Worm (Caenorhabditis elegans) whole organism, L4/young adult: ENCODE data around the gene srh-270.

ENCODE experiments used
- W03F9.2 ChIP-seq: fragments of 150-350 bp; optimal IDR thresholded peaks from 2 replicates; lab custom pipeline; 2014; ENCODE audit warnings: missing biosample characterization, missing genetic modification characterization
- dao-5 ChIP-seq: sonication (generic microtip); optimal IDR thresholded peaks from 2 replicates; lab custom pipeline; 2016; ENCODE audit warnings: missing genotype, missing genetic modification characterization, moderate library complexity, missing compliant biosample characterization
- him-1 ChIP-seq: sonication (generic microtip); optimal IDR thresholded peaks from 2 replicates; lab custom pipeline; 2016; ENCODE audit warnings: missing genotype, missing genetic modification reagents, missing genetic modification characterization, missing compliant biosample characterization

Gene srh-270

DNA sequence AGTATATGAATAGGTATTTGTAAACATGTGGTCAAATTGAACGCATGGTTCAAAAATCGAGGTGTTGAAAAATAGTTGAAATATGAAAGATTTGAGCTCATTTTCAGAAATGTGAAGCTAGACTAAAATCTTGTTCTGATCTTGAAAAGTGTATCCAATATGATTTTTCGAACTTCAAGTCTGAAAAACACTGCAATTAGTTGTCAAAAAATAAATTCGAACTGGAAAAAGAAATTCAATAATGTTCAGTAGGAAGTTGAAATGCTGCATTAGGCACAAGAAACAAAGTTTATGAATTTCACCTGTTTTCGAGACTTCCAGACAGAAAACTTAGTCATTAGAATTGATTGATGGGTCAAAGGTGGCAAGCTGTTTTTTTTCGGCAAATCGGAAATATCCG is at the start of gene srh-270:
Gene srh-270, minus strand, starts transcription at position 101 of the 400 bp plus-strand sequence.
- TF ChIP-seq dao-5 = no peak
- TF ChIP-seq him-1 (tag; lab: Kevin White, UChicago) = no peak
- no peak for TF ChIP-seq W03F9.2 (tag; lab: Kevin White, UChicago)

DNA sequence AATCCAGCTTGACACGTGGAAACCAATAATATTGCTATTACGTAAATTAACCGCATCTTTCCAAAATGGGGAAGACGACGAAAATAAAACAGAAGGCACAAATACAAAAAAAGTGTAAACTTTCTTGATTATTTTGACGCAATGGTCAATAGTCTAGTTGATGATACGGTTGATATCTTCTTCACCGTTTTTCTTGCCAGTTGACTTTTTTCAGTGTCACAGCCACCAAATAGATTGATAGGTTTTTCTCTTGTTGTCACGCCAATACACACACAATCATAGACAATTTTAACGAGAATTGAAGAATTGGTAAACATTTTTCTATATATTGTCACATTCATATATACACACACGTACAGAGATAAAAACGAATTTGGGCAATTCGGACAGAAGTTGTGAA is 48.1 kb upstream of the srh-270 start, which contains the start of gene zmp-3:
Gene zmp-3, minus strand, starts transcription at position 101 of the 400 bp plus-strand sequence.
- TF ChIP-seq W03F9.2 (tag; lab: Kevin White, UChicago) = no peak
- TF ChIP-seq dao-5 = no peak
- no peak for TF ChIP-seq him-1 (tag; lab: Kevin White, UChicago)

DNA sequence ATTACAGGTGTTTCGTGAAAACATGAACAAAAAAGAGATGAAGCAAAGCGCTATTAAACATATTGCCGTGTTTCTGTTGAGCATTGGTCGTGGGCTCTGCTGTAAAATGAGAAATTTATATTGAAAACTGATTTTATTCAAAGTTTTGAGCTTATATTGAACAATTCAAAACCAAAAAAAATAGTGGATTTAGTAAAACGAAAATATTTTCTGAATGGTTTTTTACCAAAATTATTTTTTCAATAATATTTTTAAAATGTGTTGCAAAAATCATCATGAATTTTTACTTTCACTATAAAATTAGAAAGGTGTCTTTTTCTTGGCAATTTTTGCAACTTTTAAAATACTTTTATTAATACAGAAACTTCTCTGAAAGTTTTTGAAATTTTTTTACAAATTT is 41.8 kb upstream of the srh-270 start, which contains the start of gene C31B8.7:
Gene C31B8.7, minus strand, starts transcription at position 101 of the 400 bp plus-strand sequence.
- TF ChIP-seq dao-5 = no peak
- no peak for TF ChIP-seq W03F9.2 (tag; lab: Kevin White, UChicago)
- no peak for TF ChIP-seq him-1 (tag; lab: Kevin White, UChicago)

- TF ChIP-seq him-1 (tag; lab: Kevin White, UChicago) (no peak), dao-5 (no peak), W03F9.2 (tag; lab: Kevin White, UChicago) (no peak)
Measured at ce11 chrV:2899867-2900266, 38.5 kb upstream of the srh-270 start, which contains the start of gene str-46. str-46 (minus strand) TSS chrV:2899967.

ce11 chrV:2896198-2896660 is 34.8 kb upstream of the srh-270 start, which contains the start of gene pals-32:
pals-32 (plus strand) TSS chrV:2896610.
- TF ChIP-seq him-1 (tag; lab: Kevin White, UChicago) = no peak
- TF ChIP-seq W03F9.2 (tag; lab: Kevin White, UChicago) = peak; percentile 29

- TF ChIP-seq dao-5 = no peak
- no peak for TF ChIP-seq him-1 (tag; lab: Kevin White, UChicago)
- no peak for TF ChIP-seq W03F9.2 (tag; lab: Kevin White, UChicago)
Measured at ce11 chrV:2892976-2893375, 31.6 kb upstream of the srh-270 start, which contains the start of gene srh-127. srh-127 (plus strand) TSS chrV:2893276.

ce11 chrV:2891927-2892326 is 30.5 kb upstream of the srh-270 start, which contains the start of gene F37B4.15:
F37B4.15 (plus strand) TSS chrV:2892227.
- TF ChIP-seq W03F9.2 (tag; lab: Kevin White, UChicago) (no peak), him-1 (tag; lab: Kevin White, UChicago) (no peak), dao-5 (no peak)

- TF ChIP-seq dao-5 = no peak
- no peak for TF ChIP-seq him-1 (tag; lab: Kevin White, UChicago)
- TF ChIP-seq W03F9.2 (tag; lab: Kevin White, UChicago) = no peak
Measured at ce11 chrV:2888681-2889080, 27.3 kb upstream of the srh-270 start, which contains the start of gene srw-4. srw-4 (minus strand) TSS chrV:2888781.

- TF ChIP-seq him-1 (tag; lab: Kevin White, UChicago) (no peak), dao-5 (no peak), W03F9.2 (tag; lab: Kevin White, UChicago) (no peak)
Measured at ce11 chrV:2888265-2888664, 26.9 kb upstream of the srh-270 start.

- TF ChIP-seq him-1 (tag; lab: Kevin White, UChicago) (no peak), W03F9.2 (tag; lab: Kevin White, UChicago) (no peak), dao-5 (no peak)
Measured at ce11 chrV:2884411-2884810, 23.0 kb upstream of the srh-270 start, which contains the start of gene sre-24. sre-24 (plus strand) TSS chrV:2884711.

ce11 chrV:2883097-2883496 is 21.7 kb upstream of the srh-270 start:
- TF ChIP-seq dao-5 (no peak), W03F9.2 (tag; lab: Kevin White, UChicago) (no peak), him-1 (tag; lab: Kevin White, UChicago) (no peak)

DNA sequence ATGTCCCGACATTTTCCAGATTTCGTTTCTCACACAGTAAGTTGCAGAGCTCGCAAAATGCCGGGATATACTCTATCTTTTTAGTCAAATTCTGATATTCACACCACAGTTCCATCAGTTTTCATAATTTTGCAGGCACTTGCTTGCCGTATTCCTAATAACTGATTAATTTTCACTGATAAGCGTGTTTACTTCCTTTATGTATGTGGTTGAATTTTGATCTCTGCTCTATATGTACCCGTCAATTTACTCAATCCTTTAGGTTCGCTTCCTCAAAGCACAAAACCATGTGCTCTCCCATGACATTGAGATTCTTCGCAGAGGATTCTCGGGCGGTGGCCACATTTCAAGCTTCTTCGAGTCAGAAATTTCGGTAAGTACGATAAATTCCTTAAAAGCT is 20.2 kb upstream of the srh-270 start:
- no peak for TF ChIP-seq dao-5
- TF ChIP-seq W03F9.2 (tag; lab: Kevin White, UChicago) = no peak
- TF ChIP-seq him-1 (tag; lab: Kevin White, UChicago) = no peak

ce11 chrV:2881016-2881415 is 19.6 kb upstream of the srh-270 start, which contains the start of gene ifc-1:
ifc-1 (plus strand) TSS chrV:2881393.
- no peak for TF ChIP-seq W03F9.2 (tag; lab: Kevin White, UChicago)
- no peak for TF ChIP-seq him-1 (tag; lab: Kevin White, UChicago)
- no peak for TF ChIP-seq dao-5

DNA sequence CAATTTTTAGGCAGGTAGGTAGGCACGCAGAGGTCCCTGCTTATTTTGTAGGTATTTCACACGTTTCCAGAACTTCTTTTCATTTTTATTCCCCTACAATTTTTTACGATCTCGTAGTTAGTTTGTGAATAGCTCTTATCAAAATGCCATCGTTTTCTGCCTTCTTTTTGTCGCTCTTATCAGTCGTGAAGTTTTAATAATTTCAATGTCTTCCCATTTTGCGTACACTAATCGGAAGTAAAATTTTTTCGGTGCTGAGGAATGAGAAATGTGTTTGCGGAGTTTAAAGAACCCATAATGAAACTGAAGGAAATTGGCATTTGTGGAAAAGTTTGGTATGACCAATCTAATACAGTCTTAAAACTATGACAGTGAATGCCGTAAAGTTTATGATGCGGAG is 19.0 kb upstream of the srh-270 start:
- TF ChIP-seq W03F9.2 (tag; lab: Kevin White, UChicago) = no peak
- no peak for TF ChIP-seq dao-5
- TF ChIP-seq him-1 (tag; lab: Kevin White, UChicago) = no peak

DNA sequence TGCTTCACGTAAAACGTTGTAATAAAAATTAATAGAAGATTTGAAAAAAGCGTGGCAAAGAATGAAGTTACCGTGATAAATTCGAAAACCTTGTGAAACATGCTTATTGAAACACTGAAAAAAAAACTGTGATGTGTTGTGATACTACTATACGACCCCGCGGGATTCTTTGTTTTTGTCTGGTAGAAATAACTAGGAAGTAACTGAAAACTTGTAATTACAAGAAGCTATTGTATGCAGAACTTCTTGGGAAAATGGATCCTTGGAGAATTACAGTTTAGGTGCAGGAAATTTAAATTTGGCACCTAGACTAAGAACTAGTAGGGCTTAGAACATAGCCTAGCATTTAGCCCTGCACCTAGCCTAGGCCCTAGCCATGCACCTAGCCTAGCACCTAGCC is 18.4 kb upstream of the srh-270 start, which contains the start of gene str-39:
Gene str-39, minus strand, starts transcription at position 101 of the 400 bp plus-strand sequence.
- TF ChIP-seq dao-5 (no peak), W03F9.2 (tag; lab: Kevin White, UChicago) (no peak), him-1 (tag; lab: Kevin White, UChicago) (no peak)
